Worm (Caenorhabditis elegans) whole organism, early embryonic: ENCODE data around the gene ins-11.
"Not testable (repeated sequence)": the region's sequence is repeated elsewhere in the genome, so short reads cannot be mapped to it uniquely, and the experiment has no call there.

Source experiments
- B0310.2 ChIP-seq: sonication (generic microtip); optimal IDR thresholded peaks from 2 replicates; lab custom pipeline; 2016; ENCODE audit warnings: mild to moderate bottlenecking, missing genetic modification characterization, missing compliant biosample characterization
- F13C5.2 ChIP-seq: sonication (generic microtip); optimal IDR thresholded peaks from 2 replicates; lab custom pipeline; 2017; ENCODE audit warnings: mild to moderate bottlenecking, missing genetic modification characterization, inconsistent platforms, missing compliant biosample characterization
- aly-1 ChIP-seq: sonication (generic microtip); optimal IDR thresholded peaks from 2 replicates; lab custom pipeline; 2016; ENCODE audit warnings: missing genetic modification characterization, missing compliant biosample characterization
- ama-1 ChIP-seq: fragments of 150-350 bp; optimal IDR thresholded peaks from 2 replicates; lab custom pipeline; 2014
- ceh-13 ChIP-seq: fragments of 200-800 bp; sonication (Bioruptor generic); optimal IDR thresholded peaks from 2 replicates; lab custom pipeline; 2018; ENCODE audit warnings: mild to moderate bottlenecking, missing genetic modification characterization, missing compliant biosample characterization
- ceh-36 ChIP-seq: sonication (generic microtip); optimal IDR thresholded peaks from 2 replicates; lab custom pipeline; 2016; ENCODE audit warnings: missing genetic modification characterization, inconsistent platforms, missing compliant biosample characterization
- ets-7 ChIP-seq: sonication (generic microtip); optimal IDR thresholded peaks from 2 replicates; lab custom pipeline; 2016; ENCODE audit warnings: missing genotype, missing genetic modification characterization, missing compliant biosample characterization
- flt-1 ChIP-seq: fragments of 200-800 bp; sonication (Bioruptor generic); IDR thresholded peaks from 2 replicates; pipeline ENCODE4 v1.3.6; 2022; ENCODE audit warnings: missing genetic modification characterization, missing compliant biosample characterization
- hmbx-1 ChIP-seq: sonication (generic microtip); optimal IDR thresholded peaks from 2 replicates; lab custom pipeline; 2016; ENCODE audit warnings: mild to moderate bottlenecking, missing genetic modification characterization, missing compliant biosample characterization
- hmg-4 ChIP-seq: fragments of 200-800 bp; sonication (Bioruptor generic); optimal IDR thresholded peaks from 2 replicates; lab custom pipeline; 2018; ENCODE audit warnings: mild to moderate bottlenecking, missing genetic modification characterization, missing compliant biosample characterization
- hnd-1 ChIP-seq: sonication (generic microtip); optimal IDR thresholded peaks from 2 replicates; lab custom pipeline; 2016; ENCODE audit warnings: missing genetic modification characterization, missing compliant biosample characterization
- pes-1 ChIP-seq: fragments of 200-800 bp; sonication (Bioruptor generic); IDR thresholded peaks from 2 replicates; pipeline ENCODE4 v1.3.6; 2022; ENCODE audit warnings: missing genetic modification reagents, missing genetic modification characterization, missing compliant biosample characterization
- scrt-1 ChIP-seq: fragments of 200-800 bp; sonication (Bioruptor generic); IDR thresholded peaks from 2 replicates; pipeline ENCODE4 v1.3.6; 2022; ENCODE audit warnings: missing genetic modification characterization, missing compliant biosample characterization
- sea-1 ChIP-seq: fragments of 200-800 bp; sonication (Bioruptor generic); conservative IDR thresholded peaks from 2 replicates; pipeline ENCODE4 v1.3.6; 2022; ENCODE audit warnings: missing genetic modification characterization, missing compliant biosample characterization
- tbx-11 ChIP-seq: fragments of 200-800 bp; sonication (Bioruptor generic); IDR thresholded peaks from 2 replicates; pipeline ENCODE4 v1.3.6; 2022; ENCODE audit warnings: missing genetic modification characterization, missing compliant biosample characterization
- tbx-37 ChIP-seq: fragments of 200-800 bp; sonication (Bioruptor generic); conservative IDR thresholded peaks from 2 replicates; pipeline ENCODE4 v1.3.6; 2022; ENCODE audit warnings: missing genetic modification reagents, missing genetic modification characterization, missing compliant biosample characterization
- tra-4 ChIP-seq: sonication (generic microtip); optimal IDR thresholded peaks from 2 replicates; lab custom pipeline; 2017; ENCODE audit warnings: missing genetic modification characterization, missing compliant biosample characterization

Gene ins-11

ce11 chrII:5537524-5537923 lies 19.0 kb upstream of the ins-11 start, which contains the start of gene C17C3.11:
TSS of gene C17C3.11 (plus strand) at chrII:5537824.
- TF ChIP-seq ceh-36 (tag; lab: Kevin White, UChicago): no peak

ce11 chrII:5540113-5540512 lies 16.4 kb upstream of the ins-11 start, which contains the start of gene hlh-27:
TSS of gene hlh-27 (minus strand) at chrII:5540213.
- TF ChIP-seq ceh-36 (tag; lab: Kevin White, UChicago); scrt-1 (GFP tag; lab: Robert Waterston, UW); ama-1 (lab: Kevin White, UChicago): not testable (repeated sequence)

- no peak for TF ChIP-seq B0310.2
- no peak for TF ChIP-seq hmg-4 (GFP tag; lab: Kevin White, UChicago)
- TF ChIP-seq pes-1: no peak
- no peak for TF ChIP-seq F13C5.2 (tag; lab: Kevin White, UChicago)
- TF ChIP-seq sea-1 (GFP tag; lab: Robert Waterston, UW): no peak
- no peak for TF ChIP-seq ets-7 (tag; lab: Kevin White, UChicago)
- no peak for TF ChIP-seq ceh-36 (tag; lab: Kevin White, UChicago)
- TF ChIP-seq ama-1 (lab: Kevin White, UChicago): no peak
Observed at ce11 chrII:5541685-5542084, 14.8 kb upstream of the ins-11 start, which contains the start of gene C17C3.24. TSS of gene C17C3.24 (minus strand) at chrII:5541785.

- peak; percentile 88 for TF ChIP-seq tra-4 (tag; lab: Kevin White, UChicago)
- peak; percentile 78 for TF ChIP-seq pes-1
- TF ChIP-seq F13C5.2 (tag; lab: Kevin White, UChicago): peak; percentile 95
- peak; percentile 60; the same call in 1 of the 2 replicates for TF ChIP-seq flt-1 (GFP tag; lab: Robert Waterston, UW)
- peak; percentile 91 for TF ChIP-seq B0310.2
- peak; percentile 85 for TF ChIP-seq tbx-11 (GFP tag; lab: Robert Waterston, UW)
- peak; percentile 59 for TF ChIP-seq tbx-37 (GFP tag; lab: Robert Waterston, UW)
- TF ChIP-seq ceh-36 (tag; lab: Kevin White, UChicago): peak; percentile 85
- TF ChIP-seq ceh-13 (GFP tag; lab: Kevin White, UChicago): peak; percentile 30
- TF ChIP-seq ama-1 (lab: Kevin White, UChicago): peak; percentile 100
- peak; percentile 59 for TF ChIP-seq hnd-1 (tag; lab: Kevin White, UChicago)
- TF ChIP-seq sea-1 (GFP tag; lab: Robert Waterston, UW): peak; percentile 90
- TF ChIP-seq hmbx-1: peak; percentile 83
- TF ChIP-seq aly-1 (tag; lab: Kevin White, UChicago): no peak
- peak; percentile 90 for TF ChIP-seq hmg-4 (GFP tag; lab: Kevin White, UChicago)
- peak; percentile 78 for TF ChIP-seq scrt-1 (GFP tag; lab: Robert Waterston, UW)
- TF ChIP-seq ets-7 (tag; lab: Kevin White, UChicago): peak; percentile 77
Observed at ce11 chrII:5543476-5544144, 12.9 kb upstream of the ins-11 start.

- TF ChIP-seq ceh-13 (GFP tag; lab: Kevin White, UChicago): no peak
- TF ChIP-seq tbx-37 (GFP tag; lab: Robert Waterston, UW): no peak
Observed at ce11 chrII:5544145-5544515, 12.4 kb upstream of the ins-11 start.

- TF ChIP-seq ceh-36 (tag; lab: Kevin White, UChicago): no peak
- no peak for TF ChIP-seq flt-1 (GFP tag; lab: Robert Waterston, UW)
- no peak for TF ChIP-seq B0310.2
- TF ChIP-seq F13C5.2 (tag; lab: Kevin White, UChicago): no peak
- TF ChIP-seq sea-1 (GFP tag; lab: Robert Waterston, UW): no peak
- no peak for TF ChIP-seq pes-1
- TF ChIP-seq hnd-1 (tag; lab: Kevin White, UChicago): no peak
- no peak for TF ChIP-seq aly-1 (tag; lab: Kevin White, UChicago)
- TF ChIP-seq tra-4 (tag; lab: Kevin White, UChicago): no peak
- no peak for TF ChIP-seq ama-1 (lab: Kevin White, UChicago)
- TF ChIP-seq ceh-13 (GFP tag; lab: Kevin White, UChicago): no peak
- no peak for TF ChIP-seq ets-7 (tag; lab: Kevin White, UChicago)
Observed at ce11 chrII:5544764-5545163, 11.8 kb upstream of the ins-11 start, which contains the start of gene ins-13. TSS of gene ins-13 (minus strand) at chrII:5544864.

- TF ChIP-seq ceh-36 (tag; lab: Kevin White, UChicago) (no peak), pes-1 (no peak), hmg-4 (GFP tag; lab: Kevin White, UChicago) (no peak), sea-1 (GFP tag; lab: Robert Waterston, UW) (no peak), B0310.2 (no peak), ets-7 (tag; lab: Kevin White, UChicago) (no peak), tra-4 (tag; lab: Kevin White, UChicago) (no peak), ama-1 (lab: Kevin White, UChicago) (no peak), scrt-1 (GFP tag; lab: Robert Waterston, UW) (no peak), tbx-11 (GFP tag; lab: Robert Waterston, UW) (no peak)
Observed at ce11 chrII:5547442-5547894, 9.1 kb upstream of the ins-11 start, which contains the start of gene acdh-2. TSS of gene acdh-2 (minus strand) at chrII:5547492.

ce11 chrII:5549746-5550145 lies 6.8 kb upstream of the ins-11 start, which contains the start of gene C17C3.6:
TSS of gene C17C3.6 (plus strand) at chrII:5550046.
- TF ChIP-seq tbx-11 (GFP tag; lab: Robert Waterston, UW): no peak
- TF ChIP-seq ets-7 (tag; lab: Kevin White, UChicago): no peak
- no peak for TF ChIP-seq tra-4 (tag; lab: Kevin White, UChicago)
- TF ChIP-seq hmg-4 (GFP tag; lab: Kevin White, UChicago): no peak
- TF ChIP-seq sea-1 (GFP tag; lab: Robert Waterston, UW): no peak
- no peak for TF ChIP-seq pes-1
- TF ChIP-seq ama-1 (lab: Kevin White, UChicago): no peak
- TF ChIP-seq hmbx-1: no peak
- no peak for TF ChIP-seq ceh-36 (tag; lab: Kevin White, UChicago)
- no peak for TF ChIP-seq tbx-37 (GFP tag; lab: Robert Waterston, UW)
- TF ChIP-seq B0310.2: no peak
- no peak for TF ChIP-seq ceh-13 (GFP tag; lab: Kevin White, UChicago)
- no peak for TF ChIP-seq scrt-1 (GFP tag; lab: Robert Waterston, UW)
- TF ChIP-seq aly-1 (tag; lab: Kevin White, UChicago): no peak
- TF ChIP-seq hnd-1 (tag; lab: Kevin White, UChicago): no peak
- TF ChIP-seq F13C5.2 (tag; lab: Kevin White, UChicago): no peak
- no peak for TF ChIP-seq flt-1 (GFP tag; lab: Robert Waterston, UW)
